Worm (Caenorhabditis elegans) whole organism, young adult: ENCODE measurements around the gene ZK899.3.

Source experiments
- B0035.1 ChIP-seq: sonication (generic microtip); optimal IDR thresholded peaks from 2 replicates; lab custom pipeline; 2016; ENCODE audit warnings: missing genetic modification characterization, mild to moderate bottlenecking, missing compliant biosample characterization, missing genotype, missing genetic modification reagents
- C17E4.6 ChIP-seq: fragments of 200-800 bp; sonication (Bioruptor generic); IDR thresholded peaks from 2 replicates; pipeline ENCODE4 v1.3.6; 2022; ENCODE audit warnings: missing genetic modification reagents, missing genetic modification characterization, missing compliant biosample characterization
- D2030.7 ChIP-seq: fragments of 200-800 bp; sonication (Bioruptor generic); IDR thresholded peaks from 2 replicates; pipeline ENCODE4 v1.3.6; 2022; ENCODE audit warnings: missing genetic modification reagents, missing genetic modification characterization, missing compliant biosample characterization
- F23B12.7 ChIP-seq: sonication (generic microtip); optimal IDR thresholded peaks from 2 replicates; lab custom pipeline; 2017; ENCODE audit warnings: missing genetic modification characterization, mild to moderate bottlenecking, missing compliant biosample characterization, antibody characterized with exemption, moderate library complexity; ENCODE audit not compliant: insufficient read depth
- F55B11.4 ChIP-seq: sonication (generic microtip); optimal IDR thresholded peaks from 2 replicates; lab custom pipeline; 2016; ENCODE audit warnings: missing compliant biosample characterization, missing genetic modification characterization, borderline replicate concordance; ENCODE audit not compliant: insufficient read depth
- K11D2.4 ChIP-seq: fragments of 200-800 bp; sonication (Bioruptor generic); IDR thresholded peaks from 2 replicates; pipeline ENCODE4 v1.3.6; 2022; ENCODE audit warnings: missing genetic modification reagents, missing genetic modification characterization, missing compliant biosample characterization
- T26A5.8 ChIP-seq: sonication (generic microtip); optimal IDR thresholded peaks from 2 replicates; lab custom pipeline; 2016; ENCODE audit warnings: missing genetic modification characterization, missing compliant biosample characterization
- Y79H2A.3 ChIP-seq: fragments of 200-800 bp; sonication (Bioruptor generic); conservative IDR thresholded peaks from 2 replicates; pipeline ENCODE4 v1.3.6; 2022; ENCODE audit warnings: missing genetic modification reagents, missing genetic modification characterization, missing compliant biosample characterization
- akir-1 ChIP-seq: fragments of 200-800 bp; sonication (Bioruptor generic); optimal IDR thresholded peaks from 2 replicates; lab custom pipeline; 2018; ENCODE audit warnings: mild to moderate bottlenecking, missing genetic modification characterization, moderate library complexity, missing compliant biosample characterization
- attf-5 ChIP-seq: fragments of 200-800 bp; sonication (Bioruptor generic); optimal IDR thresholded peaks from 2 replicates; lab custom pipeline; 2018; ENCODE audit warnings: mild to moderate bottlenecking, missing genetic modification characterization, missing compliant biosample characterization
- bed-2 ChIP-seq: fragments of 200-800 bp; sonication (Bioruptor generic); IDR thresholded peaks from 2 replicates; pipeline ENCODE4 v1.3.6; 2022; ENCODE audit warnings: missing genetic modification reagents, missing genetic modification characterization, missing compliant biosample characterization
- ccch-3 ChIP-seq: fragments of 200-800 bp; sonication (Bioruptor generic); optimal IDR thresholded peaks from 2 replicates; lab custom pipeline; 2018; ENCODE audit warnings: mild to moderate bottlenecking, missing genetic modification characterization, missing compliant biosample characterization
- ceh-100 ChIP-seq: fragments of 200-800 bp; sonication (Bioruptor generic); IDR thresholded peaks from 2 replicates; pipeline ENCODE4 v1.3.6; 2022; ENCODE audit warnings: missing genetic modification reagents, missing genetic modification characterization, missing compliant biosample characterization
- ceh-40 ChIP-seq: fragments of 200-800 bp; sonication (Bioruptor generic); IDR thresholded peaks from 2 replicates; pipeline ENCODE4 v1.3.6; 2022; ENCODE audit warnings: missing genetic modification characterization, missing compliant biosample characterization
- ceh-91 ChIP-seq: fragments of 200-800 bp; sonication (Bioruptor generic); IDR thresholded peaks from 2 replicates; pipeline ENCODE4 v1.3.6; 2022; ENCODE audit warnings: missing genetic modification reagents, missing genetic modification characterization, missing compliant biosample characterization
- dox-1 ChIP-seq: fragments of 200-800 bp; sonication (Bioruptor generic); IDR thresholded peaks from 2 replicates; pipeline ENCODE4 v1.3.6; 2022; ENCODE audit warnings: missing genetic modification reagents, missing genetic modification characterization, missing compliant biosample characterization
- dpff-1 ChIP-seq: sonication (generic microtip); optimal IDR thresholded peaks from 2 replicates; lab custom pipeline; 2017; ENCODE audit warnings: mild to moderate bottlenecking, missing genetic modification characterization, missing compliant biosample characterization
- ekl-4 ChIP-seq: fragments of 200-800 bp; sonication (Bioruptor generic); IDR thresholded peaks from 2 replicates; pipeline ENCODE4 v1.3.6; 2022; ENCODE audit warnings: missing genetic modification reagents, missing genetic modification characterization, missing compliant biosample characterization
- ets-4 ChIP-seq: fragments of 200-800 bp; sonication (Bioruptor generic); optimal IDR thresholded peaks from 2 replicates; lab custom pipeline; 2018; ENCODE audit warnings: mild to moderate bottlenecking, missing genetic modification characterization, missing compliant biosample characterization
- hlh-12 ChIP-seq: sonication (generic microtip); optimal IDR thresholded peaks from 2 replicates; lab custom pipeline; 2016; ENCODE audit warnings: missing genetic modification characterization, missing compliant biosample characterization
- let-526 ChIP-seq: fragments of 200-800 bp; sonication (Bioruptor generic); IDR thresholded peaks from 2 replicates; pipeline ENCODE4 v1.3.6; 2022; ENCODE audit warnings: missing genetic modification reagents, missing genetic modification characterization, missing compliant biosample characterization
- lin-26 ChIP-seq: fragments of 200-800 bp; sonication (Bioruptor generic); IDR thresholded peaks from 2 replicates; pipeline ENCODE4 v1.3.6; 2022; ENCODE audit warnings: missing genetic modification reagents, missing genetic modification characterization, missing compliant biosample characterization
- lin-35 ChIP-seq, 3 experiments: fragments of 150-350 bp in 2 of 3; sonication (generic microtip) in 1 of 3; optimal IDR thresholded peaks; 2 replicates each; lab custom pipeline; 2014 to 2018; ENCODE audit warnings: missing biosample characterization in 3 of 3, missing genetic modification characterization in 3 of 3, missing genetic modification reagents in 3 of 3
- lin-40 ChIP-seq: sonication (generic microtip); optimal IDR thresholded peaks from 2 replicates; lab custom pipeline; 2016; ENCODE audit warnings: missing genetic modification characterization, mild to moderate bottlenecking, missing compliant biosample characterization, missing genotype, missing genetic modification reagents
- lsl-1 ChIP-seq: fragments of 200-800 bp; sonication (Bioruptor generic); optimal IDR thresholded peaks from 2 replicates; lab custom pipeline; 2018; ENCODE audit warnings: mild to moderate bottlenecking, missing genetic modification characterization, moderate library complexity, missing compliant biosample characterization
- madf-10 ChIP-seq: sonication (generic microtip); optimal IDR thresholded peaks from 2 replicates; lab custom pipeline; 2016; ENCODE audit warnings: mild to moderate bottlenecking, missing genetic modification characterization, missing compliant biosample characterization
- madf-3 ChIP-seq: fragments of 200-800 bp; sonication (Bioruptor generic); IDR thresholded peaks from 2 replicates; pipeline ENCODE4 v1.3.6; 2022; ENCODE audit warnings: missing genetic modification reagents, missing genetic modification characterization, missing compliant biosample characterization
- mel-28 ChIP-seq: sonication (generic microtip); optimal IDR thresholded peaks from 2 replicates; lab custom pipeline; 2016; ENCODE audit warnings: borderline replicate concordance, mild to moderate bottlenecking, missing genetic modification characterization, missing compliant biosample characterization
- nfya-2 ChIP-seq: fragments of 200-800 bp; sonication (Bioruptor generic); IDR thresholded peaks from 2 replicates; pipeline ENCODE4 v1.3.6; 2022; ENCODE audit warnings: missing genetic modification reagents, missing genetic modification characterization, missing compliant biosample characterization
- nhr-120 ChIP-seq: fragments of 200-800 bp; sonication (Bioruptor generic); IDR thresholded peaks from 2 replicates; pipeline ENCODE4 v1.3.6; 2022; ENCODE audit warnings: missing genetic modification characterization, missing compliant biosample characterization
- nhr-27 ChIP-seq: fragments of 200-800 bp; sonication (Bioruptor generic); optimal IDR thresholded peaks from 2 replicates; lab custom pipeline; 2018; ENCODE audit warnings: mild to moderate bottlenecking, missing genetic modification characterization, moderate library complexity, missing compliant biosample characterization
- nhr-80 ChIP-seq: sonication (generic microtip); optimal IDR thresholded peaks from 2 replicates; lab custom pipeline; 2016; ENCODE audit warnings: missing genetic modification characterization, missing compliant biosample characterization
- nhr-90 ChIP-seq: sonication (generic microtip); optimal IDR thresholded peaks from 2 replicates; lab custom pipeline; 2016; ENCODE audit warnings: missing genotype, mild to moderate bottlenecking, missing genetic modification characterization, missing compliant biosample characterization
- somi-1 ChIP-seq: fragments of 200-800 bp; sonication (Bioruptor generic); optimal IDR thresholded peaks from 2 replicates; lab custom pipeline; 2018; ENCODE audit warnings: mild to moderate bottlenecking, missing genetic modification characterization, missing compliant biosample characterization
- unc-62 ChIP-seq: fragments of 150-350 bp; optimal IDR thresholded peaks from 2 replicates; lab custom pipeline; 2014; ENCODE audit warnings: missing biosample characterization, missing genetic modification reagents, missing genetic modification characterization
- xnd-1 ChIP-seq: sonication (generic microtip); optimal IDR thresholded peaks from 2 replicates; lab custom pipeline; 2016; ENCODE audit warnings: missing genotype, missing genetic modification reagents, missing genetic modification characterization, missing compliant biosample characterization
- ztf-18 ChIP-seq: sonication (generic microtip); optimal IDR thresholded peaks from 2 replicates; lab custom pipeline; 2016; ENCODE audit warnings: missing genotype, mild to moderate bottlenecking, missing genetic modification characterization, missing compliant biosample characterization
- ztf-26 ChIP-seq: sonication (generic microtip); optimal IDR thresholded peaks from 2 replicates; lab custom pipeline; 2017; ENCODE audit warnings: missing genetic modification characterization, missing compliant biosample characterization

Gene ZK899.3

DNA sequence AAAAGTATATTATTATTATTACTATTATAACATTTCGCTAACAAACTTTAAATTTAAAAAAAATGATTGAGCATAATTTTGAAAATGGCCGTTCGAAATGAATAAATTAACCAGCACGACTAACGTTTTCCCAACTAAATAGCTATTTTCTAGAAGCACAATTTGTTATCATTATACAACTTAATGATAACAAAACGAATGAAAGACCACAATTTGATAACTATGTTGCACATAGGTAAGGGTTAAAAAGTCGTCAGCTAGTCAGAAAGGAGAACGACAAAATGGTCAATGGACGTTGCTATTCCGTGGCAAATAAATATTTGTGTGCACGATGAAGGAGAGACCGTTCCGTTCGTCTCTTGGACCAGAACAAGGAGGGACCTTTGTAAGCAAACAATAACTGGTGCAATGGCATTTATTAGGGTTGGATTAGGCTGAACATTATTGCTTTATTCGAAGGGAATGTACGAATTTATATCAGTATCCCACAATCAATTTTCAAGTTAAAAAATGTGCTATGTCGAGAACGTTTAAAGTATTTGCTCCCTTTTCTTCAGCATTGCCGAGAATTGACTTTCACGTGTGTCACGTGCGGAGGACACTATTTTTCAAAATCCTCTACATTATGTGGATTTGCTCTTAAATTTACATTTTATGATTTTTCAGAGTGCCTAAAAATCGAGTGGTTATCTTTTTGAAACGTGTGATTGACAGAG is at the start of gene ZK899.3:
Gene ZK899.3 (plus strand): TSS at position 666 of the 716 bp plus-strand sequence.
- TF ChIP-seq B0035.1 (tag; lab: Kevin White, UChicago), result no peak
- peak; percentile 36 for TF ChIP-seq nhr-80

DNA sequence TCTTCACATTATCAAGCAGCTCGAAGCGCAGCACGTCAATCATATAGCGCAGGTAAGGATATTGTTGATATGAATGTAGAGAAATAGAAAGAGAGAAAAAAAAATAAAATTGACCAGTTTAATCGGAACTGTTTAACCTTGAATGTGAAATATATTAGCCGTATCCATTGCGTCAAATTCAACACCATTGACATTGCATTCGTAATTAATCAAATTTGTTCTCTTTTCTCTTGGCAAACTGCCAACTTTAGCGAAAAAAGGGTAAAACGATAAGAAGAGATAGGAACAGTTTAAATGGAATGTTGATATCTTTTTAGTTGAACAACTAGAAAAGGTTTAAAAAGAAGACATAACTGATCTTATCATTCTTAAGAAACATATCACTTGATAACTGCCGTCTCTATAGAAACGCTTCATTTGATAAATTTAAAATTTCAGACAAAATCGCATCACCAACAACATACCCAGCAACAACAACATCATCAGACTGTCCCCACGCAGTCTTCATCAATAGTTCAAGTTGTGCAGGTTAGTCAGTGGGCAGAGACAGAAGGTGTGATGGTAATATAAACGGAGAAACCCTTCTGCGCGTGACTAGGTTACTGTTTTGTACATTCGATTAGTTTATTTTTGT is 49.2 kb upstream of the ZK899.3 start:
- TF ChIP-seq dpff-1 (tag; lab: Kevin White, UChicago), result no peak
- no peak for TF ChIP-seq ets-4 (GFP tag; lab: Kevin White, UChicago)
- TF ChIP-seq nhr-27 (tag; lab: Kevin White, UChicago), result no peak
- no peak for TF ChIP-seq D2030.7 (GFP tag; lab: Robert Waterston, UW)
- no peak for TF ChIP-seq F23B12.7 (tag; lab: Kevin White, UChicago)
- TF ChIP-seq lin-40 (tag; lab: Kevin White, UChicago), result peak; percentile 10
- TF ChIP-seq somi-1 (GFP tag; lab: Kevin White, UChicago), result peak; percentile 38
- no peak for TF ChIP-seq hlh-12 (tag; lab: Kevin White, UChicago)
- TF ChIP-seq ztf-26 (tag; lab: Kevin White, UChicago), result peak; percentile 3

- no peak for TF ChIP-seq madf-10 (tag; lab: Kevin White, UChicago)
- no peak for TF ChIP-seq mel-28 (tag; lab: Kevin White, UChicago)
- no peak for TF ChIP-seq akir-1 (GFP tag; lab: Kevin White, UChicago)
- no peak for TF ChIP-seq lin-26
- TF ChIP-seq attf-5, result no peak
- no peak for TF ChIP-seq ceh-100
- TF ChIP-seq xnd-1 (tag; lab: Kevin White, UChicago), result no peak
- TF ChIP-seq ccch-3 (GFP tag; lab: Kevin White, UChicago), result no peak
- no peak for TF ChIP-seq dox-1
Measured at ce11 chrX:9405922-9406321, 47.0 kb upstream of the ZK899.3 start.

- TF ChIP-seq ceh-91 (GFP tag; lab: Robert Waterston, UW), result no peak
- no peak for TF ChIP-seq bed-2 (GFP tag; lab: Robert Waterston, UW)
- TF ChIP-seq F55B11.4 (tag; lab: Kevin White, UChicago), result no peak
- no peak for TF ChIP-seq nhr-120
- TF ChIP-seq madf-3 (GFP tag; lab: Robert Waterston, UW), result no peak
- no peak for TF ChIP-seq K11D2.4 (GFP tag; lab: Robert Waterston, UW)
- TF ChIP-seq unc-62 (GFP tag; lab: Kevin White, UChicago), result no peak
- TF ChIP-seq, all 124 proteins: peak for 0
Measured at ce11 chrX:9409114-9409513, 43.8 kb upstream of the ZK899.3 start.

DNA sequence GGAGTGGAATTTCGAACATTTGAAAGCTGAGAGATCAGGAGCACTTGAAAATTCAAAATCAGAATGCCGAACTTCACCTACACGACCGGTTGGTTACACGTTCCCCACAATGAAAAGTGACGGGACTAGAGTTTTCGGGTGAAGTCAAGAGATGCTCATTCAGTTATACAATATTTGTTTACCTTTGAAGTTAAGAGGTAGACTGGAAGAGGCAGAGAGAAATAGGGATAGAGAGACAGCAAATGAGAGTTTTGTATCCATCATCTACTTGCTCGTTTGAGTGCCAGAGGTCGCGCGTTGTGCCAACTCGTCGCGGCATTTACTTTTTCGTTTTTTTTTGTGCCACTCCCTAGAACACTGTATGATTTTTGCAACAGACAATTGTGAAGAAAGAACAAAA is 42.2 kb upstream of the ZK899.3 start:
- TF ChIP-seq C17E4.6 (GFP tag; lab: Robert Waterston, UW), result no peak
- TF ChIP-seq ceh-40 (GFP tag; lab: Robert Waterston, UW), result no peak
- TF ChIP-seq let-526 (GFP tag; lab: Robert Waterston, UW), result no peak
- TF ChIP-seq Y79H2A.3 (GFP tag; lab: Robert Waterston, UW), result no peak
- no peak for TF ChIP-seq lin-35 (GFP tag; optimal IDR thresholded peaks at IDR 0.05; lab: Kevin White, UChicago)
- no peak for TF ChIP-seq T26A5.8 (tag; lab: Kevin White, UChicago)
- no peak for TF ChIP-seq ztf-18 (tag; lab: Kevin White, UChicago)
- TF ChIP-seq lsl-1 (GFP tag; lab: Kevin White, UChicago), result no peak
- no peak for TF ChIP-seq hlh-12 (tag; lab: Kevin White, UChicago)
- TF ChIP-seq nhr-90 (tag; lab: Kevin White, UChicago), result no peak
- no peak for TF ChIP-seq ekl-4 (GFP tag; lab: Robert Waterston, UW)
- no peak for TF ChIP-seq nfya-2 (GFP tag; lab: Robert Waterston, UW)
